Fruit fly (Drosophila melanogaster) whole organism, embryonic: ENCODE results near the gene CG44094.
A peak's percentile ranks its signal among the peaks of the same experiment; 100 is the strongest.

Experiments used
- Abd-B ChIP-seq: fragments of 200-800 bp; sonication (Bioruptor generic); optimal IDR thresholded peaks from 2 replicates; lab custom pipeline; 2018; ENCODE audit warnings: missing biosample characterization, mild to moderate bottlenecking, missing genetic modification characterization, moderate library complexity
- CG10274 ChIP-seq: fragments of 200-800 bp; sonication (Bioruptor generic); optimal IDR thresholded peaks from 3 replicates; lab custom pipeline; 2017; ENCODE audit warnings: missing biosample characterization, mild to moderate bottlenecking, missing genetic modification characterization
- CG11093 ChIP-seq: fragments of 200-800 bp; sonication (Bioruptor generic); IDR thresholded peaks from 3 replicates; pipeline ENCODE4 v1.3.6; 2022; ENCODE audit warnings: missing biosample characterization, missing genetic modification characterization
- CG11560 ChIP-seq: fragments of 200-800 bp; sonication (Bioruptor generic); IDR thresholded peaks from 3 replicates; pipeline ENCODE4 v1.3.6; 2022; ENCODE audit warnings: missing biosample characterization, missing genetic modification characterization
- CG11723 ChIP-seq: fragments of 200-800 bp; sonication (Bioruptor generic); optimal IDR thresholded peaks from 2 replicates; lab custom pipeline; 2017; ENCODE audit warnings: missing biosample characterization, mild to moderate bottlenecking, missing genetic modification characterization
- CG12104 ChIP-seq: fragments of 200-800 bp; sonication (Bioruptor generic); optimal IDR thresholded peaks from 3 replicates; lab custom pipeline; 2016; ENCODE audit warnings: missing biosample characterization, missing genetic modification characterization
- CG12299 ChIP-seq: fragments of 200-800 bp; sonication (Bioruptor generic); optimal IDR thresholded peaks from 2 replicates; lab custom pipeline; 2018; ENCODE audit warnings: missing biosample characterization, mild to moderate bottlenecking, missing genetic modification characterization
- CG13296 ChIP-seq: fragments of 200-800 bp; sonication (Bioruptor generic); optimal IDR thresholded peaks from 3 replicates; lab custom pipeline; 2018; ENCODE audit warnings: missing biosample characterization, mild to moderate bottlenecking, missing genetic modification characterization
- CG13894 ChIP-seq: fragments of 200-800 bp; sonication (Bioruptor generic); optimal IDR thresholded peaks from 3 replicates; lab custom pipeline; 2018; ENCODE audit warnings: missing biosample characterization, mild to moderate bottlenecking, missing genetic modification characterization, moderate library complexity
- CG30020 ChIP-seq: fragments of 200-800 bp; optimal IDR thresholded peaks from 2 replicates; lab custom pipeline; 2019; ENCODE audit warnings: missing biosample characterization, mild to moderate bottlenecking, missing genetic modification characterization, moderate library complexity
- CG42726 ChIP-seq: fragments of 200-800 bp; sonication (Bioruptor generic); IDR thresholded peaks from 2 replicates; pipeline ENCODE4 v1.3.6; 2022; ENCODE audit warnings: missing biosample characterization, missing genetic modification characterization; ENCODE audit not compliant: partially characterized antibody
- CG4328 ChIP-seq: fragments of 200-800 bp; sonication (Bioruptor generic); optimal IDR thresholded peaks from 3 replicates; lab custom pipeline; 2017; ENCODE audit warnings: missing biosample characterization, missing genetic modification reagents, missing genetic modification characterization
- CG4360 ChIP-seq: fragments of 200-800 bp; sonication (Bioruptor generic); IDR thresholded peaks from 2 replicates; pipeline ENCODE4 v1.3.6; 2022; ENCODE audit warnings: missing biosample characterization, missing genetic modification characterization
- CG6254 ChIP-seq: fragments of 200-800 bp; sonication (Bioruptor generic); optimal IDR thresholded peaks from 3 replicates; lab custom pipeline; 2017; ENCODE audit warnings: mild to moderate bottlenecking, missing biosample characterization, missing genetic modification reagents, missing genetic modification characterization
- CG6813 ChIP-seq: fragments of 200-800 bp; sonication (Bioruptor generic); optimal IDR thresholded peaks from 2 replicates; lab custom pipeline; 2017; ENCODE audit warnings: missing biosample characterization, missing genetic modification characterization, mild to moderate bottlenecking, moderate library complexity, missing genetic modification reagents
- CG7745 ChIP-seq: fragments of 200-800 bp; sonication (Bioruptor generic); optimal IDR thresholded peaks from 2 replicates; lab custom pipeline; 2018; ENCODE audit warnings: missing biosample characterization, mild to moderate bottlenecking, missing genetic modification characterization, moderate library complexity
- CG7786 ChIP-seq: fragments of 200-800 bp; sonication (Bioruptor generic); optimal IDR thresholded peaks from 2 replicates; lab custom pipeline; 2016; ENCODE audit warnings: missing biosample characterization, missing genetic modification characterization
- Dp ChIP-seq: fragments of 200-800 bp; sonication (Bioruptor generic); optimal IDR thresholded peaks from 2 replicates; lab custom pipeline; 2018; ENCODE audit warnings: missing biosample characterization, mild to moderate bottlenecking, missing genetic modification characterization, moderate library complexity
- E2f1 ChIP-seq: fragments of 200-800 bp; sonication (Bioruptor generic); IDR thresholded peaks from 2 replicates; pipeline ENCODE4 v1.3.6; 2022; ENCODE audit warnings: missing biosample characterization, missing genetic modification characterization
- Elba2 ChIP-seq: fragments of 200-800 bp; sonication (Bioruptor generic); optimal IDR thresholded peaks from 3 replicates; lab custom pipeline; 2016; ENCODE audit warnings: missing biosample characterization, missing genetic modification characterization
- HLH4C ChIP-seq: fragments of 200-800 bp; sonication (Bioruptor generic); IDR thresholded peaks from 3 replicates; pipeline ENCODE4 v1.3.6; 2022; ENCODE audit warnings: missing biosample characterization, missing genetic modification characterization; ENCODE audit not compliant: partially characterized antibody
- Hand ChIP-seq: fragments of 200-800 bp; sonication (Bioruptor generic); optimal IDR thresholded peaks from 2 replicates; lab custom pipeline; 2017; ENCODE audit warnings: mild to moderate bottlenecking, missing biosample characterization, missing genetic modification reagents, missing genetic modification characterization
- Hr78 ChIP-seq, 2 experiments: fragments of 200-800 bp in 1 of 2; fragments of >200 bp in 1 of 2; sonication (Bioruptor generic) in 1 of 2; optimal IDR thresholded peaks; 2 replicates each; lab custom pipeline; 2017 to 2019; ENCODE audit warnings: missing biosample characterization in 2 of 2, missing genetic modification characterization in 2 of 2, mild to moderate bottlenecking in 1 of 2, moderate library complexity in 1 of 2
- Lim3 ChIP-seq: fragments of 200-800 bp; sonication (Bioruptor generic); IDR thresholded peaks from 2 replicates; pipeline ENCODE4 v1.3.6; 2022; ENCODE audit warnings: missing biosample characterization, missing genetic modification characterization
- Lpt ChIP-seq: fragments of >200 bp; optimal IDR thresholded peaks from 2 replicates; lab custom pipeline; 2018; ENCODE audit warnings: missing biosample characterization, missing genetic modification characterization
- Max ChIP-seq: fragments of 200-800 bp; sonication (Bioruptor generic); optimal IDR thresholded peaks from 2 replicates; lab custom pipeline; 2016; ENCODE audit warnings: missing biosample characterization, mild to moderate bottlenecking, missing genetic modification characterization
- Meics ChIP-seq: fragments of 200-800 bp; sonication (Bioruptor generic); optimal IDR thresholded peaks from 2 replicates; lab custom pipeline; 2017; ENCODE audit warnings: missing biosample characterization, mild to moderate bottlenecking, missing genetic modification characterization
- NK7.1 ChIP-seq: fragments of 200-800 bp; sonication (Bioruptor generic); optimal IDR thresholded peaks from 3 replicates; lab custom pipeline; 2016; ENCODE audit warnings: missing biosample characterization, missing genetic modification characterization
- Nf-YC ChIP-seq: fragments of 200-800 bp; optimal IDR thresholded peaks from 3 replicates; lab custom pipeline; 2019; ENCODE audit warnings: missing biosample characterization, mild to moderate bottlenecking, missing genetic modification characterization, moderate library complexity
- Rfx ChIP-seq: fragments of 200-800 bp; sonication (Bioruptor generic); IDR thresholded peaks from 2 replicates; pipeline ENCODE4 v1.3.6; 2022; ENCODE audit warnings: missing biosample characterization, missing genetic modification characterization
- TFAM ChIP-seq: fragments of 200-800 bp; sonication (Bioruptor generic); optimal IDR thresholded peaks from 2 replicates; lab custom pipeline; 2017; ENCODE audit warnings: missing biosample characterization, missing genetic modification characterization, inconsistent platforms
- caup ChIP-seq: fragments of 200-800 bp; sonication (Bioruptor generic); optimal IDR thresholded peaks from 3 replicates; lab custom pipeline; 2017; ENCODE audit warnings: missing biosample characterization, mild to moderate bottlenecking, missing genetic modification characterization, moderate library complexity; ENCODE audit not compliant: severe bottlenecking
- corto ChIP-seq: fragments of 200-800 bp; sonication (Bioruptor generic); optimal IDR thresholded peaks from 2 replicates; lab custom pipeline; 2016; ENCODE audit warnings: missing biosample characterization, mild to moderate bottlenecking, missing genetic modification characterization, moderate library complexity
- cwo ChIP-seq: fragments of 200-800 bp; sonication (Bioruptor generic); optimal IDR thresholded peaks from 3 replicates; lab custom pipeline; 2017; ENCODE audit warnings: missing biosample characterization, missing genetic modification characterization, mild to moderate bottlenecking, moderate library complexity, missing genetic modification reagents
- dimm ChIP-seq: fragments of 200-800 bp; sonication (Bioruptor generic); IDR thresholded peaks from 2 replicates; pipeline ENCODE4 v1.3.6; 2022; ENCODE audit warnings: missing biosample characterization, missing genetic modification characterization
- dysf ChIP-seq: fragments of 200-800 bp; sonication (Bioruptor generic); IDR thresholded peaks from 3 replicates; pipeline ENCODE4 v1.3.6; 2022; ENCODE audit warnings: missing biosample characterization, missing genetic modification characterization
- fru ChIP-seq: fragments of >200 bp; optimal IDR thresholded peaks from 2 replicates; lab custom pipeline; 2017
- ind ChIP-seq: fragments of 200-800 bp; sonication (Bioruptor generic); optimal IDR thresholded peaks from 3 replicates; lab custom pipeline; 2016; ENCODE audit warnings: missing biosample characterization, missing genetic modification characterization
- jigr1 ChIP-seq: fragments of 200-800 bp; sonication (Bioruptor generic); IDR thresholded peaks from 3 replicates; pipeline ENCODE4 v1.3.6; 2022; ENCODE audit warnings: missing biosample characterization, missing genetic modification characterization
- jumu ChIP-seq: fragments of 200-800 bp; sonication (Bioruptor generic); optimal IDR thresholded peaks from 3 replicates; lab custom pipeline; 2016; ENCODE audit warnings: missing biosample characterization, missing genetic modification characterization
- lbe ChIP-seq: fragments of 200-800 bp; sonication (Bioruptor generic); optimal IDR thresholded peaks from 2 replicates; lab custom pipeline; 2016; ENCODE audit warnings: missing biosample characterization, mild to moderate bottlenecking, missing genetic modification characterization
- sc ChIP-seq, 3 experiments: fragments of >200 bp in 2 of 3; fragments of 200-800 bp in 1 of 3; sonication (Bioruptor generic) in 1 of 3; optimal IDR thresholded peaks; 2 replicates in 2 of 3; 3 replicates in 1 of 3; lab custom pipeline; 2017; ENCODE audit warnings: mild to moderate bottlenecking in 1 of 3, missing biosample characterization in 1 of 3, missing genetic modification characterization in 1 of 3, missing genetic modification reagents in 1 of 3
- sisA ChIP-seq: fragments of 200-800 bp; sonication (Bioruptor generic); IDR thresholded peaks from 2 replicates; pipeline ENCODE4 v1.3.6; 2022; ENCODE audit warnings: missing biosample characterization, missing genetic modification characterization
- sr ChIP-seq: fragments of 200-800 bp; sonication (Bioruptor generic); IDR thresholded peaks from 3 replicates; pipeline ENCODE4 v1.3.6; 2022; ENCODE audit warnings: missing biosample characterization, missing genetic modification characterization
- tgo ChIP-seq: fragments of 200-800 bp; sonication (Bioruptor generic); IDR thresholded peaks from 3 replicates; pipeline ENCODE4 v1.3.6; 2022; ENCODE audit warnings: missing biosample characterization, missing genetic modification characterization
- tio ChIP-seq: fragments of 200-800 bp; sonication (Bioruptor generic); optimal IDR thresholded peaks from 2 replicates; lab custom pipeline; 2017; ENCODE audit warnings: missing biosample characterization, missing genetic modification characterization, inconsistent platforms
- vfl ChIP-seq: fragments of 200-800 bp; sonication (Bioruptor generic); optimal IDR thresholded peaks from 2 replicates; lab custom pipeline; 2016; ENCODE audit warnings: missing biosample characterization, missing genetic modification characterization
- wek ChIP-seq: fragments of 200-800 bp; sonication (Bioruptor generic); optimal IDR thresholded peaks from 3 replicates; lab custom pipeline; 2018; ENCODE audit warnings: missing biosample characterization, mild to moderate bottlenecking, missing genetic modification characterization, moderate library complexity

The CG44094 gene

dm6 chr3R:14574962-14575717 lies 1.3 kb downstream of the CG44094 start (continued):
- TF ChIP-seq cwo (GFP tag; lab: Kevin White, UChicago) = peak; percentile 71
- peak; percentile 20 for TF ChIP-seq CG12299
- peak; percentile 58 for TF ChIP-seq CG7786 (GFP tag; lab: Kevin White, UChicago)
- TF ChIP-seq Max (GFP tag; lab: Kevin White, UChicago) = peak; percentile 29
- peak; percentile 72 for TF ChIP-seq tio
- peak; percentile 51 for TF ChIP-seq Nf-YC
- peak; percentile 16 for TF ChIP-seq Hand
- TF ChIP-seq CG13894 (tag; lab: Kevin White, UChicago) = peak; percentile 54
- no peak for TF ChIP-seq TFAM
- TF ChIP-seq CG6254 (GFP tag; lab: Kevin White, UChicago) = peak; percentile 30
- TF ChIP-seq Lim3 = no peak
- peak; percentile 65 for TF ChIP-seq CG13296 (GFP tag; lab: Kevin White, UChicago)
- peak; percentile 77 for TF ChIP-seq dysf (GFP tag; lab: Robert Waterston, UW)
- peak; percentile 77 for TF ChIP-seq Abd-B (GFP tag; lab: Kevin White, UChicago)
- peak in 1 of 2 experiments; percentile 5 for TF ChIP-seq Hr78 (GFP tag; optimal IDR thresholded peaks at IDR 0.05; lab: Kevin White, UChicago)
- TF ChIP-seq jigr1 (GFP tag; lab: Robert Waterston, UW) = no peak
- no peak for TF ChIP-seq Dp (GFP tag; lab: Kevin White, UChicago)
- no peak for TF ChIP-seq dimm (GFP tag; lab: Robert Waterston, UW)
- no peak for TF ChIP-seq lbe (GFP tag; lab: Kevin White, UChicago)
- TF ChIP-seq ind (GFP tag; lab: Kevin White, UChicago) = peak; percentile 80
- TF ChIP-seq corto (GFP tag; lab: Kevin White, UChicago) = no peak
- TF ChIP-seq CG11723 = peak; percentile 46
- TF ChIP-seq CG4360 (GFP tag; lab: Robert Waterston, UW) = no peak
- no peak for TF ChIP-seq Lpt (GFP tag; lab: Kevin White, UChicago)
- TF ChIP-seq CG11093 (GFP tag; lab: Robert Waterston, UW) = peak; percentile 41; the same call in 1 of the 3 replicates
- TF ChIP-seq CG4328 = peak; percentile 58
- TF ChIP-seq jumu = peak; percentile 39
- TF ChIP-seq vfl (GFP tag; lab: Kevin White, UChicago) = peak; percentile 50
- TF ChIP-seq E2f1 (GFP tag; lab: Robert Waterston, UW) = peak; percentile 65
- peak; percentile 86 for TF ChIP-seq Meics (GFP tag; lab: Kevin White, UChicago)
- TF ChIP-seq Rfx (GFP tag; lab: Robert Waterston, UW) = peak; percentile 70
- peak; percentile 65 for TF ChIP-seq caup (GFP tag; lab: Kevin White, UChicago)
- no peak for TF ChIP-seq NK7.1 (GFP tag; lab: Kevin White, UChicago)
- no peak for TF ChIP-seq CG42726 (GFP tag; lab: Robert Waterston, UW)
- peak; percentile 37 for TF ChIP-seq CG30020 (tag; lab: Kevin White, UChicago)
- TF ChIP-seq CG11560 (tag; lab: Robert Waterston, UW) = 0 out of 3 replicates have a peak, but pooled peaks have one; percentile 48
- no peak for TF ChIP-seq sr (GFP tag; lab: Robert Waterston, UW)
- TF ChIP-seq wek (GFP tag; lab: Kevin White, UChicago) = no peak
- no peak for TF ChIP-seq HLH4C
- TF ChIP-seq sc (optimal IDR thresholded peaks at IDR 0.05; lab: Kevin White, UChicago) = no peak
- TF ChIP-seq sc (GFP tag; optimal IDR thresholded peaks at IDR 0.05; lab: Kevin White, UChicago) = peak; percentile 31
- no peak for TF ChIP-seq fru (lab: Kevin White, UChicago)
- no peak for TF ChIP-seq CG7745
- TF ChIP-seq Elba2 (GFP tag; lab: Kevin White, UChicago) = peak; percentile 10
- peak; percentile 84 for TF ChIP-seq CG12104 (GFP tag; lab: Kevin White, UChicago)
- TF ChIP-seq sisA (GFP tag; lab: Robert Waterston, UW) = peak; percentile 56; the same call in 1 of the 2 replicates
- TF ChIP-seq CG10274 (GFP tag; lab: Kevin White, UChicago) = peak; percentile 49
- peak; percentile 80 for TF ChIP-seq tgo (GFP tag; lab: Robert Waterston, UW)
- peak; percentile 51 for TF ChIP-seq CG6813 (GFP tag; lab: Kevin White, UChicago)
